Fruit fly (Drosophila melanogaster) whole organism, prepupa: ENCODE measurements around the gene CtsB.

Source experiments
- Blimp-1 ChIP-seq: fragments of 200-800 bp; sonication (Bioruptor generic); optimal IDR thresholded peaks from 3 replicates; lab custom pipeline; 2017; ENCODE audit warnings: missing biosample characterization, missing genetic modification characterization, mild to moderate bottlenecking, moderate library complexity, missing genetic modification reagents
- CG10631 ChIP-seq: fragments of 200-800 bp; sonication (Bioruptor generic); optimal IDR thresholded peaks from 2 replicates; lab custom pipeline; 2016; ENCODE audit warnings: missing biosample characterization, missing genetic modification characterization
- CG11762 ChIP-seq: fragments of 200-800 bp; sonication (Bioruptor generic); optimal IDR thresholded peaks from 3 replicates; lab custom pipeline; 2016; ENCODE audit warnings: missing biosample characterization, missing genetic modification characterization; ENCODE audit not compliant: insufficient read depth
- CG11902 ChIP-seq: fragments of 200-800 bp; sonication (Bioruptor generic); optimal IDR thresholded peaks from 3 replicates; lab custom pipeline; 2016; ENCODE audit warnings: missing biosample characterization, missing genetic modification characterization
- CG16779 ChIP-seq: fragments of 200-800 bp; sonication (Bioruptor generic); optimal IDR thresholded peaks from 3 replicates; lab custom pipeline; 2017; ENCODE audit warnings: missing biosample characterization, mild to moderate bottlenecking, missing genetic modification characterization
- CG31627 ChIP-seq: fragments of 200-800 bp; sonication (Bioruptor generic); optimal IDR thresholded peaks from 3 replicates; lab custom pipeline; 2016; ENCODE audit warnings: missing biosample characterization, missing genetic modification characterization
- CG32006 ChIP-seq: fragments of 200-800 bp; sonication (Bioruptor generic); optimal IDR thresholded peaks from 3 replicates; lab custom pipeline; 2017; ENCODE audit warnings: missing biosample characterization, mild to moderate bottlenecking, missing genetic modification characterization
- CG34406 ChIP-seq: fragments of 200-800 bp; sonication (Bioruptor generic); optimal IDR thresholded peaks from 3 replicates; lab custom pipeline; 2016; ENCODE audit warnings: missing biosample characterization, missing genetic modification characterization
- CG6276 ChIP-seq: fragments of 200-800 bp; sonication (Bioruptor generic); optimal IDR thresholded peaks from 2 replicates; lab custom pipeline; 2017; ENCODE audit warnings: missing biosample characterization, mild to moderate bottlenecking, missing genetic modification characterization
- CG6792 ChIP-seq: fragments of 200-800 bp; sonication (Bioruptor generic); optimal IDR thresholded peaks from 3 replicates; lab custom pipeline; 2016; ENCODE audit warnings: missing biosample characterization, missing genetic modification characterization
- CG8119 ChIP-seq: fragments of 200-800 bp; sonication (Bioruptor generic); IDR thresholded peaks from 3 replicates; pipeline ENCODE4 v1.3.6; 2022; ENCODE audit warnings: missing biosample characterization, missing genetic modification characterization
- Eip78C ChIP-seq: fragments of 200-800 bp; sonication (Bioruptor generic); peaks from one replicate; lab custom pipeline; 2016; ENCODE audit warnings: missing biosample characterization, missing genetic modification characterization
- Eip93F ChIP-seq: fragments of 200-800 bp; sonication (Bioruptor generic); optimal IDR thresholded peaks from 2 replicates; lab custom pipeline; 2016; ENCODE audit warnings: missing biosample characterization, mild to moderate bottlenecking, missing genetic modification characterization
- Ets21C ChIP-seq: fragments of 200-800 bp; sonication (Bioruptor generic); optimal IDR thresholded peaks from 3 replicates; lab custom pipeline; 2016; ENCODE audit warnings: missing biosample characterization, missing genetic modification characterization
- Ets96B ChIP-seq: fragments of 200-800 bp; optimal IDR thresholded peaks from 2 replicates; lab custom pipeline; 2019; ENCODE audit warnings: missing biosample characterization, mild to moderate bottlenecking, missing genetic modification characterization, moderate library complexity
- Hr38 ChIP-seq: sonication (Bioruptor generic); optimal IDR thresholded peaks from 2 replicates; lab custom pipeline; 2016; ENCODE audit warnings: missing biosample characterization, missing genetic modification characterization
- Hr39 ChIP-seq: fragments of 200-800 bp; sonication (Bioruptor generic); optimal IDR thresholded peaks from 2 replicates; lab custom pipeline; 2016; ENCODE audit warnings: missing biosample characterization, missing genetic modification characterization
- Hr4 ChIP-seq: fragments of 200-800 bp; sonication (Bioruptor generic); optimal IDR thresholded peaks from 3 replicates; lab custom pipeline; 2016; ENCODE audit warnings: missing biosample characterization, missing genetic modification characterization
- Met ChIP-seq: fragments of 200-800 bp; sonication (Bioruptor generic); optimal IDR thresholded peaks from 3 replicates; lab custom pipeline; 2016; ENCODE audit warnings: missing biosample characterization, missing genetic modification characterization
- OdsH ChIP-seq: fragments of 200-800 bp; sonication (Bioruptor generic); optimal IDR thresholded peaks from 3 replicates; lab custom pipeline; 2016; ENCODE audit warnings: missing biosample characterization, missing genetic modification characterization
- Smox ChIP-seq: fragments of 200-800 bp; sonication (Bioruptor generic); optimal IDR thresholded peaks from 3 replicates; lab custom pipeline; 2016; ENCODE audit warnings: missing biosample characterization, missing genetic modification characterization
- Sox102F ChIP-seq: fragments of 200-800 bp; sonication (Bioruptor generic); optimal IDR thresholded peaks from 2 replicates; lab custom pipeline; 2016; ENCODE audit warnings: missing biosample characterization, mild to moderate bottlenecking, missing genetic modification characterization
- Sox14 ChIP-seq: fragments of 200-800 bp; sonication (Bioruptor generic); optimal IDR thresholded peaks from 3 replicates; lab custom pipeline; 2016; ENCODE audit warnings: missing biosample characterization, missing genetic modification characterization
- achi ChIP-seq: fragments of 200-800 bp; sonication (Bioruptor generic); optimal IDR thresholded peaks from 3 replicates; lab custom pipeline; 2016; ENCODE audit warnings: missing biosample characterization, missing genetic modification characterization
- acj6 ChIP-seq: fragments of 200-800 bp; sonication (Bioruptor generic); optimal IDR thresholded peaks from 3 replicates; lab custom pipeline; 2016; ENCODE audit warnings: missing biosample characterization, missing genetic modification characterization
- cyc ChIP-seq: fragments of 200-800 bp; sonication (Bioruptor generic); optimal IDR thresholded peaks from 3 replicates; lab custom pipeline; 2016; ENCODE audit warnings: missing biosample characterization, missing genetic modification characterization
- dac ChIP-seq: fragments of 200-800 bp; sonication (Bioruptor generic); optimal IDR thresholded peaks from 2 replicates; lab custom pipeline; 2017; ENCODE audit warnings: missing biosample characterization, mild to moderate bottlenecking, missing genetic modification characterization
- dsx ChIP-seq: fragments of 200-800 bp; optimal IDR thresholded peaks from 3 replicates; lab custom pipeline; 2019; ENCODE audit warnings: missing biosample characterization, mild to moderate bottlenecking, missing genetic modification characterization, moderate library complexity; ENCODE audit not compliant: poor library complexity, severe bottlenecking
- esn ChIP-seq: fragments of 200-800 bp; sonication (Bioruptor generic); optimal IDR thresholded peaks from 2 replicates; lab custom pipeline; 2016; ENCODE audit warnings: missing biosample characterization, mild to moderate bottlenecking, missing genetic modification characterization, moderate library complexity
- fd59A ChIP-seq: fragments of 200-800 bp; sonication (Bioruptor generic); optimal IDR thresholded peaks from 2 replicates; lab custom pipeline; 2017; ENCODE audit warnings: missing biosample characterization, mild to moderate bottlenecking, missing genetic modification characterization, missing genetic modification reagents
- fd85E ChIP-seq: fragments of 200-800 bp; sonication (Bioruptor generic); optimal IDR thresholded peaks from 3 replicates; lab custom pipeline; 2016; ENCODE audit warnings: missing biosample characterization, missing genetic modification characterization
- fkh ChIP-seq: fragments of 200-800 bp; sonication (Bioruptor generic); optimal IDR thresholded peaks from 3 replicates; lab custom pipeline; 2017; ENCODE audit warnings: missing biosample characterization, mild to moderate bottlenecking, missing genetic modification characterization, moderate library complexity
- lz ChIP-seq: fragments of 200-800 bp; sonication (Bioruptor generic); optimal IDR thresholded peaks from 3 replicates; lab custom pipeline; 2016; ENCODE audit warnings: missing biosample characterization, missing genetic modification characterization
- net ChIP-seq: fragments of 200-800 bp; sonication (Bioruptor generic); optimal IDR thresholded peaks from 3 replicates; lab custom pipeline; 2016; ENCODE audit warnings: missing biosample characterization, missing genetic modification characterization
- pdm3 ChIP-seq: fragments of 200-800 bp; sonication (Bioruptor generic); optimal IDR thresholded peaks from 3 replicates; lab custom pipeline; 2016; ENCODE audit warnings: missing biosample characterization, missing genetic modification characterization
- salr ChIP-seq, 2 experiments: fragments of 200-800 bp; sonication (Bioruptor generic); optimal IDR thresholded peaks; 3 replicates each; lab custom pipeline; 2016 to 2018; ENCODE audit warnings: missing biosample characterization in 2 of 2, missing genetic modification characterization in 2 of 2, mild to moderate bottlenecking in 1 of 2
- svp ChIP-seq: fragments of 200-800 bp; sonication (Bioruptor generic); peaks from one replicate; lab custom pipeline; 2016; ENCODE audit warnings: missing biosample characterization, missing genetic modification characterization
- vri ChIP-seq: fragments of 200-800 bp; sonication (Bioruptor generic); optimal IDR thresholded peaks from 3 replicates; lab custom pipeline; 2016; ENCODE audit warnings: missing biosample characterization, mild to moderate bottlenecking, missing genetic modification characterization

The CtsB gene

dm6 chrX:13811480-13811879 lies 29.5 kb upstream of the CtsB start, which contains the start of gene CG11095 (continued):
- no peak for TF ChIP-seq net (GFP tag; lab: Kevin White, UChicago)
- TF ChIP-seq Hr39 = no peak
- no peak for TF ChIP-seq dsx (GFP tag; lab: Kevin White, UChicago)
- TF ChIP-seq pdm3 (GFP tag; lab: Kevin White, UChicago) = no peak
- no peak for TF ChIP-seq fd59A (GFP tag; lab: Kevin White, UChicago)

dm6 chrX:13805554-13805953 lies 23.6 kb upstream of the CtsB start:
- TF ChIP-seq fkh (peak; percentile 83), dac (GFP tag; lab: Kevin White, UChicago) (no peak)

dm6 chrX:13804398-13804797 lies 22.4 kb upstream of the CtsB start:
- TF ChIP-seq Sox14 (GFP tag; lab: Kevin White, UChicago) (no peak), CG32006 (GFP tag; lab: Kevin White, UChicago) (no peak), Smox (GFP tag; lab: Kevin White, UChicago) (no peak), svp (GFP tag; lab: Kevin White, UChicago) (peak; percentile 95), CG6792 (GFP tag; lab: Kevin White, UChicago) (no peak)

- no peak for TF ChIP-seq vri
- no peak for TF ChIP-seq CG32006 (GFP tag; lab: Kevin White, UChicago)
- TF ChIP-seq CG11762 (GFP tag; lab: Kevin White, UChicago) = no peak
- peak; percentile 4 for TF ChIP-seq CG6792 (GFP tag; lab: Kevin White, UChicago)
- no peak for TF ChIP-seq CG8119 (GFP tag; lab: Robert Waterston, UW)
- TF ChIP-seq Met (GFP tag; lab: Kevin White, UChicago) = no peak
- TF ChIP-seq fkh = no peak
- peak; percentile 14 for TF ChIP-seq lz (GFP tag; lab: Kevin White, UChicago)
- peak; percentile 7 for TF ChIP-seq Ets21C (GFP tag; lab: Kevin White, UChicago)
- TF ChIP-seq Smox (GFP tag; lab: Kevin White, UChicago) = no peak
- no peak for TF ChIP-seq salr (GFP tag; optimal IDR thresholded peaks at IDR 0.05; lab: Kevin White, UChicago)
- TF ChIP-seq CG31627 = peak; percentile 24
- TF ChIP-seq acj6 = peak; percentile 11
- TF ChIP-seq Hr4 (GFP tag; lab: Kevin White, UChicago) = no peak
- no peak for TF ChIP-seq CG6276 (GFP tag; lab: Kevin White, UChicago)
- TF ChIP-seq CG16779 (tag; lab: Kevin White, UChicago) = no peak
- no peak for TF ChIP-seq CG11902 (GFP tag; lab: Kevin White, UChicago)
- TF ChIP-seq esn = peak; percentile 40
- TF ChIP-seq Ets96B = no peak
- TF ChIP-seq fd85E (GFP tag; lab: Kevin White, UChicago) = no peak
- TF ChIP-seq Eip93F (GFP tag; lab: Kevin White, UChicago) = no peak
- peak; percentile 26 for TF ChIP-seq cyc (GFP tag; lab: Kevin White, UChicago)
- no peak for TF ChIP-seq OdsH (GFP tag; lab: Kevin White, UChicago)
- TF ChIP-seq CG10631 = peak; percentile 6
- TF ChIP-seq Sox102F (GFP tag; lab: Kevin White, UChicago) = peak; percentile 22
- peak; percentile 6 for TF ChIP-seq CG34406 (GFP tag; lab: Kevin White, UChicago)
- no peak for TF ChIP-seq achi (GFP tag; lab: Kevin White, UChicago)
- no peak for TF ChIP-seq Hr38 (GFP tag; lab: Kevin White, UChicago)
- TF ChIP-seq net (GFP tag; lab: Kevin White, UChicago) = peak; percentile 12
- peak; percentile 12 for TF ChIP-seq Sox14 (GFP tag; lab: Kevin White, UChicago)
- peak; percentile 71 for TF ChIP-seq svp (GFP tag; lab: Kevin White, UChicago)
- no peak for TF ChIP-seq Blimp-1 (GFP tag; lab: Kevin White, UChicago)
- TF ChIP-seq Eip78C (GFP tag; lab: Kevin White, UChicago) = peak; percentile 63
- TF ChIP-seq Hr39 = peak; percentile 24
These were observed 18.7 kb upstream of the CtsB start for dm6 chrX:13800680-13801079.
